Worm (Caenorhabditis elegans): ENCODE results near the gene nmad-1.
A peak's percentile ranks its signal among the peaks of the same experiment; 100 is the strongest.

nmad-1 gene

DNA sequence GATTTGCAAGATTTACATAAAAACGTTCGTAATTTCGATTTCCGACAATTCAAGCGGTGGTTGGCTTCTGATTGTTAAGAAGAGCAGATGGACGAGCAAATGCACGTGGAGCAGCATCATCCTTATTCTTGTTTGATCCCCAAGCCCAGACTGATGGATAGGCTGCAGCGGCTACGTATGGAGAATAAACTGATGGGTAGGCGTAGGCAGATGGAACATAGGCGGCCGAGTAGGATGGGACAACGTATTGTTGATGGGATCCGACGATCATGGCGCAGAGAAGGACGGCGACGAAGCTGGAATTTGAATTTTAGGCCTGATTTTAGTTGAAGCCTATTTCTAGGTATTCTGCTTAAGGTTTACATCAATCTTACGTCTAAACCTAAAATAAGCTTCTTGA lies 13.5 kb upstream of the nmad-1 start:
- TF ChIP-seq mep-1 (tag; optimal IDR thresholded peaks at IDR 0.05) (no peak), mls-2 (tag; optimal IDR thresholded peaks at IDR 0.05) (no peak), lin-13 (tag; optimal IDR thresholded peaks at IDR 0.05) (no peak), nhr-237 (tag; optimal IDR thresholded peaks at IDR 0.05) (no peak), elt-3 (tag; optimal IDR thresholded peaks at IDR 0.05) (no peak), tbx-8 (GFP tag; optimal IDR thresholded peaks at IDR 0.05) (no peak), unc-62 (GFP tag; optimal IDR thresholded peaks at IDR 0.05) (no peak), elt-1 (tag; optimal IDR thresholded peaks at IDR 0.05; ENCODE audit: borderline replicate concordance, insufficient read depth) (no peak)

DNA sequence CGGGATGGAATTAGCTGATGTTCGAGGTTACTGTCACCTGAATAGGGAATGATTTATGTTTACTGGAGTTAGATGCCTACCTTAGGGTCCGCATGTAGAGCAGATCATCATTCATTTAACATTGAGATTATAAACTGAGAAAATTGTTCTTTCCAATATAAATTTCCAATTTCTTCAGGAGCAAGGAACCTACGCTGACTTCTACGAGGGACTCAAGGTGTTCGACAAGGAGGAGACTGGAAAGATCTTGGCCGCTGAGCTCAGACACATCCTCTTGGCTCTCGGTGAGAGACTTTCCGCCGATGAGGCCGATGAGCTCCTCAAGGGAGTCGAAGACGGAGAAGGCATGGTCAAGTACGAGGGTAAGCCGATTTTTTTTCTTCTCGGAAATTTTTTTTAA lies 11.8 kb upstream of the nmad-1 start:
- TF ChIP-seq blmp-1 (tag; optimal IDR thresholded peaks at IDR 0.05), result no peak
- TF ChIP-seq zip-8 (tag; optimal IDR thresholded peaks at IDR 0.05), result no peak
- TF ChIP-seq ces-1 (GFP tag; optimal IDR thresholded peaks at IDR 0.05), result no peak
- no peak for TF ChIP-seq lin-32 (GFP tag; optimal IDR thresholded peaks at IDR 0.05)
- TF ChIP-seq mep-1 (tag; optimal IDR thresholded peaks at IDR 0.05), result no peak
- TF ChIP-seq hlh-1 (tag; optimal IDR thresholded peaks at IDR 0.05), result no peak
- TF ChIP-seq pha-4 (tag; optimal IDR thresholded peaks at IDR 0.05), result no peak
- no peak for TF ChIP-seq unc-120 (tag; optimal IDR thresholded peaks at IDR 0.05; ENCODE audit: poor library complexity, severe bottlenecking)
- no peak for TF ChIP-seq ham-2 (GFP tag; optimal IDR thresholded peaks at IDR 0.05)
- TF ChIP-seq sem-2 (GFP tag; optimal IDR thresholded peaks at IDR 0.05), result no peak
- no peak for TF ChIP-seq sptf-1 (tag; optimal IDR thresholded peaks at IDR 0.05)
- TF ChIP-seq mls-2 (tag; optimal IDR thresholded peaks at IDR 0.05), result no peak
- TF ChIP-seq M03D4.4 (tag; optimal IDR thresholded peaks at IDR 0.05), result no peak
- TF ChIP-seq flh-1 (GFP tag; optimal IDR thresholded peaks at IDR 0.05), result no peak
- no peak for TF ChIP-seq ceh-39 (tag; optimal IDR thresholded peaks at IDR 0.05)
- no peak for TF ChIP-seq unc-62 (GFP tag; optimal IDR thresholded peaks at IDR 0.05)
- no peak for TF ChIP-seq nhr-237 (tag; optimal IDR thresholded peaks at IDR 0.05)
- TF ChIP-seq ztf-11 (tag; optimal IDR thresholded peaks at IDR 0.05), result no peak

DNA sequence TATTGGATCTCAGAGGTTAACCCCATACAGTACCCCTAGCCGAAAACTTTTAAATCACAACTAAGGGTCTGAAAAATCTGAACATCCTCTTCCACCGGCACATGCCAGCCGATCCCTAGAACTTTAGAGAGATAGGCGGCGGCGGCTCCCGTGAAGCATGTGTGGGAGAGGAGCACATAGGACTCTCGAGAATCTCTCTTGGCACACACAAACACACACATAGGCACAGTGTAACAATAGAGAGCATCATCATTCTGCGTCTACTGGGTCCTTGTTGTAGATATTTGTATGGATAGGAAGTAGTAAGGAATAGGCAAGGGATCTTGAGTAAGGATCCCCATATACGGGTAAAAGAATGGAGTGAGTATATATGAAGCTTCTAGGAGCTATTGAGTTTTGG lies 11.0 kb upstream of the nmad-1 start:
- TF ChIP-seq mab-5 (tag; optimal IDR thresholded peaks at IDR 0.05) (no peak), unc-120 (tag; optimal IDR thresholded peaks at IDR 0.05; ENCODE audit: poor library complexity, severe bottlenecking) (peak; percentile 47)

ce11 chrIII:5564799-5565198 lies 10.1 kb upstream of the nmad-1 start, which contains the start of gene mlc-3:
mlc-3 (plus strand) TSS chrIII:5565025.
- TF ChIP-seq nhr-76 (tag; optimal IDR thresholded peaks at IDR 0.05) (no peak), mep-1 (tag; optimal IDR thresholded peaks at IDR 0.05) (no peak), lin-13 (tag; optimal IDR thresholded peaks at IDR 0.05) (no peak), elt-3 (tag; optimal IDR thresholded peaks at IDR 0.05) (no peak), ham-2 (GFP tag; optimal IDR thresholded peaks at IDR 0.05) (no peak), drap-1 (GFP tag; optimal IDR thresholded peaks at IDR 0.05) (no peak), snpc-4 (tag; optimal IDR thresholded peaks at IDR 0.05) (no peak), mab-5 (tag; optimal IDR thresholded peaks at IDR 0.05) (no peak), unc-62 (GFP tag; optimal IDR thresholded peaks at IDR 0.05) (peak; percentile 21), unc-120 (tag; optimal IDR thresholded peaks at IDR 0.05; ENCODE audit: poor library complexity, severe bottlenecking) (peak; percentile 48), ceh-39 (tag; optimal IDR thresholded peaks at IDR 0.05) (no peak), flh-1 (GFP tag; optimal IDR thresholded peaks at IDR 0.05) (no peak), sptf-1 (tag; optimal IDR thresholded peaks at IDR 0.05) (no peak), cnd-1 (tag; optimal IDR thresholded peaks at IDR 0.05) (no peak), ceh-43 (GFP tag; optimal IDR thresholded peaks at IDR 0.05) (no peak), nhr-237 (tag; optimal IDR thresholded peaks at IDR 0.05) (no peak), bed-3 (GFP tag; optimal IDR thresholded peaks at IDR 0.05) (no peak), hlh-1 (tag; optimal IDR thresholded peaks at IDR 0.05) (peak; percentile 51), M03D4.4 (tag; optimal IDR thresholded peaks at IDR 0.05) (peak; percentile 42)

DNA sequence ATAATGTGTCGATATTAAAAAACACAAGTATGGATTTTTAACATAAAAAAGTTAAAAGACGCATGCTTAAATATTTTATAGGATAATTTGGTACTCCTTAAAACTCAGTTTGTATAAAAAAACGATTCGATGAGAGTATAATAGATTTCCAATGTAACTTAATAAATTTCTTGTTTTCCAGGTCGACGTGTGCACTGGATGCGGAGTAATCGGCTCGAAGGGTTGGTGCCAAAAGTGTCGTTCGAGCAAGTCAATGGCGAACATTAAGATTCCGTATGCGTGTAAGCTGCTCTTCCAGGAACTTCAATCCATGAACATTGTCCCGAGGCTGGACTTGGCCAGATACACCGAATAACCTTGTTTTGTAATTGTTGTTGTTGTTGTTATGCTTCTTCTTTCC lies 9.6 kb upstream of the nmad-1 start:
- TF ChIP-seq flh-1 (GFP tag; optimal IDR thresholded peaks at IDR 0.05) (no peak), lsy-2 (tag; optimal IDR thresholded peaks at IDR 0.05) (no peak), ceh-83 (GFP tag; optimal IDR thresholded peaks at IDR 0.05) (no peak), elt-1 (tag; optimal IDR thresholded peaks at IDR 0.05; ENCODE audit: borderline replicate concordance, insufficient read depth) (no peak), unc-120 (tag; optimal IDR thresholded peaks at IDR 0.05; ENCODE audit: poor library complexity, severe bottlenecking) (no peak), unc-39 (tag; optimal IDR thresholded peaks at IDR 0.05) (no peak), lin-32 (GFP tag; optimal IDR thresholded peaks at IDR 0.05) (no peak), sem-2 (GFP tag; optimal IDR thresholded peaks at IDR 0.05) (no peak), mep-1 (tag; optimal IDR thresholded peaks at IDR 0.05) (no peak)
